Worm (Caenorhabditis elegans): Measurements from ENCODE around the gene dlc-4.
A peak's percentile ranks its signal among the peaks of the same experiment; 100 is the strongest.

- TF ChIP-seq ama-1 (optimal IDR thresholded peaks at IDR 0.05) (peak; percentile 3), F13C5.2 (tag; optimal IDR thresholded peaks at IDR 0.05) (no peak), ceh-36 (tag; optimal IDR thresholded peaks at IDR 0.05) (no peak), pes-1 (GFP tag; IDR thresholded peaks at IDR 0.05) (no peak), B0310.2 (tag; optimal IDR thresholded peaks at IDR 0.05) (peak; percentile 18), tbx-11 (GFP tag; IDR thresholded peaks at IDR 0.05) (no peak), ceh-13 (GFP tag; optimal IDR thresholded peaks at IDR 0.05) (no peak), scrt-1 (GFP tag; IDR thresholded peaks at IDR 0.05) (no peak), ets-7 (tag; optimal IDR thresholded peaks at IDR 0.05) (no peak), hmbx-1 (tag; optimal IDR thresholded peaks at IDR 0.05) (no peak)
Measured at ce11 chrIV:16482790-16483189, 39.7 kb downstream of the dlc-4 start.

All from whole organism, early embryonic.